Worm (Caenorhabditis elegans): ENCODE results near the gene C17B7.12.

DNA sequence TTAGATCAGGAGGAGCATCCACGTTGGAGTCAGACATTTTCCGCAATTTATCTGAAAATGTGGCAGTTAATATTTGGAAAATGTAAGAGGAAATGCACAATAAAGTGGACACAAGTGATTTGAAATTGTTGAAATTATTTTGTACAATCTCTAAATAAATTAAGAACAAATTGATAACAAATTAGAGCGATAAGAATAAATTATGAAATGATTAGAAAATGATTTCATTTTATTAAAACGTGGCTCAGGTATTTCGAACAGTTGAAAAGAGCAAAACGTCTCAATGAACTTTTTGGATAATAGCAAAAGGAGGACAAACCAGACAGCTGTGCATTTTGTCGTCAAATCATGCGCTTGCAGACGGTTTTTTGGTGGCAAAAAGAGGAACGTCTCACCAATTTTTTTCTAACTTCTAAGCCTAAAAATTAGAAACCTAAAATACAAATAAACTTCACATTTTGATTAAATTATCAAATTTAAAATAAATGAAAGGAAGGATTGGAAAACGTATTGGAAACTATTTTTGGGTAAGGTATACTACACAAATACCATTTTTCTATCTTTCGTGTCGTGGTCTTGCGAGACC, 6.5 kb upstream of the C17B7.12 start, which contains the start of gene fbxa-65:
- TF ChIP-seq sdz-38 (tag; optimal IDR thresholded peaks at IDR 0.05) (no peak), attf-6 (GFP tag; IDR thresholded peaks at IDR 0.05) (no peak), madf-8 (GFP tag; conservative IDR thresholded peaks at IDR 0.05) (no peak), ama-1 (optimal IDR thresholded peaks at IDR 0.05) (no peak), ama-1 (GFP tag; optimal IDR thresholded peaks at IDR 0.05) (no peak), gei-17 (GFP tag; optimal IDR thresholded peaks at IDR 0.05) (no peak)

Data from whole organism, young adult.